Fruit fly (Drosophila melanogaster) whole organism, wandering third instar larva: Measurements from ENCODE around the gene CG42594.

Experiments used
- CrebA ChIP-seq: fragments of 200-800 bp; sonication (Bioruptor generic); optimal IDR thresholded peaks from 2 replicates; lab custom pipeline; 2016; ENCODE audit warnings: missing biosample characterization, mild to moderate bottlenecking, missing genetic modification characterization, borderline replicate concordance
- Dfd ChIP-seq: fragments of >200 bp; optimal IDR thresholded peaks from 2 replicates; lab custom pipeline; 2017; ENCODE audit warnings: missing biosample characterization, missing genetic modification characterization
- Dif ChIP-seq: fragments of 200-275, 200-300 bp; sonication (Bioruptor generic); optimal IDR thresholded peaks from 2 replicates; lab custom pipeline; 2018; ENCODE audit warnings: missing biosample characterization, missing genetic modification characterization; ENCODE audit not compliant: partially characterized antibody
- Myc ChIP-seq: fragments of >200 bp; optimal IDR thresholded peaks from 2 replicates; lab custom pipeline; 2017
- N ChIP-seq: fragments of >200 bp; optimal IDR thresholded peaks from 2 replicates; lab custom pipeline; 2018; ENCODE audit warnings: missing biosample characterization, missing external identifiers, missing genetic modification characterization
- foxo ChIP-seq, 2 experiments: fragments of 200-800 bp; sonication (Bioruptor generic); optimal IDR thresholded peaks; 2 replicates in 1 of 2; 3 replicates in 1 of 2; lab custom pipeline; 2016 to 2017; ENCODE audit warnings: missing biosample characterization in 2 of 2, missing genetic modification characterization in 2 of 2
- h ChIP-seq: fragments of 200-800 bp; sonication (Bioruptor generic); optimal IDR thresholded peaks from 3 replicates; lab custom pipeline; 2016; ENCODE audit warnings: missing biosample characterization, mild to moderate bottlenecking, missing genetic modification characterization
- lola ChIP-seq: fragments of >200 bp; optimal IDR thresholded peaks from 2 replicates; lab custom pipeline; 2017; ENCODE audit warnings: missing biosample characterization, missing genetic modification characterization
- sv ChIP-seq: fragments of 200-800 bp; sonication (Bioruptor generic); optimal IDR thresholded peaks from 3 replicates; lab custom pipeline; 2016; ENCODE audit warnings: missing biosample characterization, missing genetic modification characterization
- usp ChIP-seq: fragments of >200 bp; optimal IDR thresholded peaks from 2 replicates; lab custom pipeline; 2017; ENCODE audit warnings: missing biosample characterization, missing genetic modification characterization

- no peak for TF ChIP-seq h (GFP tag; lab: Kevin White, UChicago)
- TF ChIP-seq foxo (GFP tag; optimal IDR thresholded peaks at IDR 0.05; lab: Kevin White, UChicago), result peak in 1 of 2 experiments; percentile 15
- no peak for TF ChIP-seq Dfd (GFP tag; lab: Kevin White, UChicago)
- TF ChIP-seq sv (GFP tag; lab: Kevin White, UChicago), result no peak
- peak; percentile 10 for TF ChIP-seq Dif (GFP tag; lab: Kevin White, UChicago)
- TF ChIP-seq Myc (lab: Kevin White, UChicago), result no peak
- TF ChIP-seq usp (GFP tag; lab: Kevin White, UChicago), result no peak
- no peak for TF ChIP-seq CrebA (GFP tag; lab: Kevin White, UChicago)
- TF ChIP-seq N (GFP tag; lab: Kevin White, UChicago), result no peak
- TF ChIP-seq lola, result no peak
These were observed 98.4 kb downstream of the CG42594 start, which contains the start of gene Ptp4E for dm6 chrX:4938986-4939385.
